Fruit fly (Drosophila melanogaster): ENCODE data around the gene CG34452.
A peak's percentile ranks its signal among the peaks of the same experiment; 100 is the strongest.

Gene CG34452

dm6 chr3L:15690711-15691591 is 3.2 kb upstream of the CG34452 start (continued):
- peak; percentile 43; the same call in 1 of the 2 replicates for TF ChIP-seq sisA (GFP tag; IDR thresholded peaks at IDR 0.05)
- peak; percentile 50 for TF ChIP-seq Fer3 (tag; optimal IDR thresholded peaks at IDR 0.05)
- TF ChIP-seq CG10979 (tag; optimal IDR thresholded peaks at IDR 0.05) = peak; percentile 86
- TF ChIP-seq CG10654 (GFP tag; optimal IDR thresholded peaks at IDR 0.05) = peak; percentile 24
- TF ChIP-seq ttk (GFP tag; IDR thresholded peaks at IDR 0.05) = peak; percentile 14; the same call in 1 of the 2 replicates
- TF ChIP-seq so (GFP tag; IDR thresholded peaks at IDR 0.05) = peak; percentile 28; the same call in 1 of the 3 replicates
- TF ChIP-seq nmo (GFP tag; optimal IDR thresholded peaks at IDR 0.05) = peak; percentile 49
- peak; percentile 63 for TF ChIP-seq CG6254 (GFP tag; optimal IDR thresholded peaks at IDR 0.05)
- TF ChIP-seq CG1529 (GFP tag; optimal IDR thresholded peaks at IDR 0.05) = no peak
- TF ChIP-seq CG10366 (GFP tag; IDR thresholded peaks at IDR 0.05) = no peak
- TF ChIP-seq CG12659 (GFP tag; optimal IDR thresholded peaks at IDR 0.05) = peak; percentile 4
- peak; percentile 35 for TF ChIP-seq CG17359 (tag; optimal IDR thresholded peaks at IDR 0.05)
- TF ChIP-seq pros (GFP tag; optimal IDR thresholded peaks at IDR 0.05) = peak; percentile 14
- peak; percentile 10 for TF ChIP-seq Kr (GFP tag; optimal IDR thresholded peaks at IDR 0.05)
- TF ChIP-seq Vsx1 (GFP tag; optimal IDR thresholded peaks at IDR 0.05) = peak; percentile 28
- TF ChIP-seq CG10543 (GFP tag; optimal IDR thresholded peaks at IDR 0.05) = peak; percentile 28
- TF ChIP-seq Xrp1 (GFP tag; IDR thresholded peaks at IDR 0.05) = no peak; the same call in 1 of the 2 replicates
- no peak for TF ChIP-seq CG7963 (GFP tag; IDR thresholded peaks at IDR 0.05; ENCODE audit: partially characterized antibody)
- no peak for TF ChIP-seq hkb (optimal IDR thresholded peaks at IDR 0.05)
- peak; percentile 78 for TF ChIP-seq hkb (GFP tag; IDR thresholded peaks at IDR 0.05)
- TF ChIP-seq ind (GFP tag; optimal IDR thresholded peaks at IDR 0.05) = peak; percentile 11
- peak; percentile 54 for TF ChIP-seq CG6813 (GFP tag; optimal IDR thresholded peaks at IDR 0.05)
- TF ChIP-seq twi (tag; optimal IDR thresholded peaks at IDR 0.05) = peak; percentile 24
- peak; percentile 40 for TF ChIP-seq CG4424 (GFP tag; optimal IDR thresholded peaks at IDR 0.05)
- peak; percentile 56 for TF ChIP-seq ATbp (GFP tag; optimal IDR thresholded peaks at IDR 0.05)
- TF ChIP-seq Hr78 (GFP tag; optimal IDR thresholded peaks at IDR 0.05) = peak in 1 of 2 experiments; percentile 29
- peak; percentile 37 for TF ChIP-seq CG18764 (GFP tag; optimal IDR thresholded peaks at IDR 0.05)
- peak; percentile 52 for TF ChIP-seq salm (tag; optimal IDR thresholded peaks at IDR 0.05)
- no peak for TF ChIP-seq HHEX (GFP tag; optimal IDR thresholded peaks at IDR 0.05)
- peak; percentile 30 for TF ChIP-seq caup (GFP tag; optimal IDR thresholded peaks at IDR 0.05; ENCODE audit: severe bottlenecking)
- TF ChIP-seq CG14014 (GFP tag; IDR thresholded peaks at IDR 0.05) = peak; percentile 44; the same call in 1 of the 2 replicates
- TF ChIP-seq CG17385 (GFP tag; optimal IDR thresholded peaks at IDR 0.05) = peak; percentile 8
- peak; percentile 76 for TF ChIP-seq CG7839 (tag; optimal IDR thresholded peaks at IDR 0.05)
- peak; percentile 21 for TF ChIP-seq btn (GFP tag; optimal IDR thresholded peaks at IDR 0.05)
- TF ChIP-seq bab2 (GFP tag; optimal IDR thresholded peaks at IDR 0.05) = no peak
- peak; percentile 54 for TF ChIP-seq PHDP (tag; optimal IDR thresholded peaks at IDR 0.05)
- TF ChIP-seq Ada2b (GFP tag; IDR thresholded peaks at IDR 0.05) = peak; percentile 44
- TF ChIP-seq CG18476 (GFP tag; optimal IDR thresholded peaks at IDR 0.05) = peak; percentile 55
- TF ChIP-seq CG8388 (GFP tag; optimal IDR thresholded peaks at IDR 0.05) = peak; percentile 59
- peak; percentile 37 for TF ChIP-seq Fer1 (GFP tag; optimal IDR thresholded peaks at IDR 0.05)
- TF ChIP-seq exex (tag; optimal IDR thresholded peaks at IDR 0.05) = peak; percentile 56
- TF ChIP-seq grau (tag; optimal IDR thresholded peaks at IDR 0.05) = peak; percentile 60
- TF ChIP-seq ci (GFP tag; IDR thresholded peaks at IDR 0.05) = no peak
- TF ChIP-seq abd-A (tag; optimal IDR thresholded peaks at IDR 0.05) = peak; percentile 10
- peak; percentile 54 for TF ChIP-seq CG9932 (GFP tag; IDR thresholded peaks at IDR 0.05)
- TF ChIP-seq CG15011 (GFP tag; optimal IDR thresholded peaks at IDR 0.05) = peak; percentile 20
- peak; percentile 77 for TF ChIP-seq CG10267 (tag; optimal IDR thresholded peaks at IDR 0.05)
